Fruit fly (Drosophila melanogaster): Measurements from ENCODE around the gene CG34250.

dm6 chr3L:17462474-17462873 is 13.5 kb upstream of the CG34250 start:
- TF ChIP-seq Hr78 (GFP tag; optimal IDR thresholded peaks at IDR 0.05) = no peak
- no peak for TF ChIP-seq Dif (GFP tag; optimal IDR thresholded peaks at IDR 0.05; ENCODE audit: partially characterized antibody)
- TF ChIP-seq pan (optimal IDR thresholded peaks at IDR 0.05) = no peak
- no peak for TF ChIP-seq Mio (GFP tag; optimal IDR thresholded peaks at IDR 0.05)
- TF ChIP-seq tai (GFP tag; optimal IDR thresholded peaks at IDR 0.05) = no peak
- no peak for TF ChIP-seq foxo (GFP tag; optimal IDR thresholded peaks at IDR 0.05)

Data from whole organism, wandering third instar larva.